Fruit fly (Drosophila melanogaster) whole organism, embryonic: ENCODE measurements around the gene CG14309.
A peak's percentile ranks its signal among the peaks of the same experiment; 100 is the strongest.

Experiments
- B-H2 ChIP-seq: fragments of 200-800 bp; sonication (Bioruptor generic); optimal IDR thresholded peaks from 2 replicates; lab custom pipeline; 2018; ENCODE audit warnings: missing biosample characterization, mild to moderate bottlenecking, missing genetic modification characterization
- Blimp-1 ChIP-seq: fragments of 200-800 bp; sonication (Bioruptor generic); optimal IDR thresholded peaks from 3 replicates; lab custom pipeline; 2018; ENCODE audit warnings: missing biosample characterization, missing genetic modification characterization, mild to moderate bottlenecking, moderate library complexity, missing genetic modification reagents
- CG13894 ChIP-seq: fragments of 200-800 bp; sonication (Bioruptor generic); optimal IDR thresholded peaks from 3 replicates; lab custom pipeline; 2018; ENCODE audit warnings: missing biosample characterization, mild to moderate bottlenecking, missing genetic modification characterization, moderate library complexity
- CG14667 ChIP-seq: fragments of 200-800 bp; sonication (Bioruptor generic); IDR thresholded peaks from 2 replicates; pipeline ENCODE4 v1.3.6; 2022; ENCODE audit warnings: missing biosample characterization, missing genetic modification characterization
- CG17328 ChIP-seq: fragments of 200-800 bp; sonication (Bioruptor generic); IDR thresholded peaks from 2 replicates; pipeline ENCODE4 v1.3.6; 2022; ENCODE audit warnings: missing biosample characterization, missing genetic modification characterization
- CG1792 ChIP-seq: fragments of 200-800 bp; sonication (Bioruptor generic); optimal IDR thresholded peaks from 2 replicates; lab custom pipeline; 2016; ENCODE audit warnings: missing biosample characterization, missing genetic modification characterization
- CG18599 ChIP-seq: fragments of 200-800 bp; sonication (Bioruptor generic); optimal IDR thresholded peaks from 3 replicates; lab custom pipeline; 2017; ENCODE audit warnings: missing biosample characterization, missing genetic modification characterization, mild to moderate bottlenecking, moderate library complexity, missing genetic modification reagents
- CG18619 ChIP-seq: fragments of 200-800 bp; sonication (Bioruptor generic); optimal IDR thresholded peaks from 3 replicates; lab custom pipeline; 2017; ENCODE audit warnings: missing biosample characterization, mild to moderate bottlenecking, missing genetic modification characterization
- CG2120 ChIP-seq: fragments of 200-800 bp; sonication (Bioruptor generic); optimal IDR thresholded peaks from 3 replicates; lab custom pipeline; 2016; ENCODE audit warnings: missing biosample characterization, missing genetic modification characterization
- CG2129 ChIP-seq: fragments of 200-800 bp; sonication (Bioruptor generic); IDR thresholded peaks from 2 replicates; pipeline ENCODE4 v1.3.6; 2022; ENCODE audit warnings: missing biosample characterization, missing genetic modification characterization; ENCODE audit not compliant: partially characterized antibody
- CG2202 ChIP-seq: fragments of 200-800 bp; sonication (Bioruptor generic); optimal IDR thresholded peaks from 2 replicates; lab custom pipeline; 2018; ENCODE audit warnings: missing biosample characterization, mild to moderate bottlenecking, missing genetic modification characterization
- CG2889 ChIP-seq: fragments of 200-800 bp; sonication (Bioruptor generic); IDR thresholded peaks from 3 replicates; pipeline ENCODE4 v1.3.6; 2022; ENCODE audit warnings: missing biosample characterization, missing genetic modification characterization
- CG30431 ChIP-seq: fragments of 200-800 bp; sonication (Bioruptor generic); optimal IDR thresholded peaks from 2 replicates; lab custom pipeline; 2017; ENCODE audit warnings: missing biosample characterization, missing genetic modification characterization
- CG33557 ChIP-seq: fragments of 200-800 bp; sonication (Bioruptor generic); optimal IDR thresholded peaks from 2 replicates; lab custom pipeline; 2019; ENCODE audit warnings: missing biosample characterization, mild to moderate bottlenecking, missing genetic modification characterization, moderate library complexity
- CG5953 ChIP-seq: fragments of 200-800 bp; sonication (Bioruptor generic); IDR thresholded peaks from 2 replicates; pipeline ENCODE4 v1.3.6; 2022; ENCODE audit warnings: missing biosample characterization, missing genetic modification characterization
- CG6175 ChIP-seq: fragments of 200-800 bp; sonication (Bioruptor generic); IDR thresholded peaks from 3 replicates; pipeline ENCODE4 v1.3.6; 2022; ENCODE audit warnings: missing biosample characterization, missing genetic modification characterization
- CG6813 ChIP-seq: fragments of 200-800 bp; sonication (Bioruptor generic); optimal IDR thresholded peaks from 2 replicates; lab custom pipeline; 2017; ENCODE audit warnings: missing biosample characterization, missing genetic modification characterization, mild to moderate bottlenecking, moderate library complexity, missing genetic modification reagents
- CG7839 ChIP-seq: fragments of 200-800 bp; sonication (Bioruptor generic); optimal IDR thresholded peaks from 3 replicates; lab custom pipeline; 2018; ENCODE audit warnings: missing biosample characterization, mild to moderate bottlenecking, missing genetic modification characterization, moderate library complexity
- CG7928 ChIP-seq: fragments of 200-800 bp; sonication (Bioruptor generic); optimal IDR thresholded peaks from 2 replicates; lab custom pipeline; 2017; ENCODE audit warnings: missing biosample characterization, mild to moderate bottlenecking, missing genetic modification characterization
- D19A ChIP-seq: fragments of 200-800 bp; optimal IDR thresholded peaks from 3 replicates; lab custom pipeline; 2019; ENCODE audit warnings: missing biosample characterization, mild to moderate bottlenecking, missing genetic modification characterization, moderate library complexity
- Deaf1 ChIP-seq: fragments of 200-800 bp; optimal IDR thresholded peaks from 3 replicates; lab custom pipeline; 2019; ENCODE audit warnings: missing biosample characterization, mild to moderate bottlenecking, missing genetic modification characterization, moderate library complexity
- Dref ChIP-seq: fragments of 200-800 bp; sonication (Bioruptor generic); IDR thresholded peaks from 2 replicates; pipeline ENCODE4 v1.3.6; 2022; ENCODE audit warnings: missing biosample characterization, missing genetic modification characterization
- Drgx ChIP-seq: fragments of 200-800 bp; sonication (Bioruptor generic); IDR thresholded peaks from 2 replicates; pipeline ENCODE4 v1.3.6; 2022; ENCODE audit warnings: missing biosample characterization, missing genetic modification characterization
- E2f1 ChIP-seq: fragments of 200-800 bp; sonication (Bioruptor generic); IDR thresholded peaks from 2 replicates; pipeline ENCODE4 v1.3.6; 2022; ENCODE audit warnings: missing biosample characterization, missing genetic modification characterization
- Fer3 ChIP-seq: fragments of 200-800 bp; sonication (Bioruptor generic); optimal IDR thresholded peaks from 2 replicates; lab custom pipeline; 2018; ENCODE audit warnings: missing biosample characterization, mild to moderate bottlenecking, missing genetic modification characterization, moderate library complexity
- Hey ChIP-seq: fragments of 200-800 bp; sonication (Bioruptor generic); optimal IDR thresholded peaks from 3 replicates; lab custom pipeline; 2018; ENCODE audit warnings: missing biosample characterization, mild to moderate bottlenecking, missing genetic modification characterization
- Hsf ChIP-seq: fragments of 200-800 bp; sonication (Bioruptor generic); optimal IDR thresholded peaks from 3 replicates; lab custom pipeline; 2016; ENCODE audit warnings: missing biosample characterization, missing genetic modification characterization
- Lpt ChIP-seq: fragments of >200 bp; optimal IDR thresholded peaks from 2 replicates; lab custom pipeline; 2018; ENCODE audit warnings: missing biosample characterization, missing genetic modification characterization
- MESR4 ChIP-seq: fragments of 200-800 bp; sonication (Bioruptor generic); optimal IDR thresholded peaks from 2 replicates; lab custom pipeline; 2018; ENCODE audit warnings: missing biosample characterization, mild to moderate bottlenecking, missing genetic modification characterization, moderate library complexity
- Pdp1 ChIP-seq, 2 experiments: fragments of 200-800 bp; sonication (Bioruptor generic); optimal IDR thresholded peaks; 3 replicates each; lab custom pipeline; 2016; ENCODE audit warnings: missing biosample characterization in 2 of 2, missing genetic modification characterization in 2 of 2, mild to moderate bottlenecking in 1 of 2, moderate library complexity in 1 of 2
- Xrp1 ChIP-seq: fragments of 200-800 bp; sonication (Bioruptor generic); IDR thresholded peaks from 2 replicates; pipeline ENCODE4 v1.3.6; 2022; ENCODE audit warnings: missing biosample characterization, missing genetic modification characterization
- abd-A ChIP-seq: fragments of 200-800 bp; sonication (Bioruptor generic); optimal IDR thresholded peaks from 3 replicates; lab custom pipeline; 2019; ENCODE audit warnings: missing biosample characterization, mild to moderate bottlenecking, missing genetic modification characterization, moderate library complexity
- ash1 ChIP-seq: fragments of 200-800 bp; sonication (Bioruptor generic); optimal IDR thresholded peaks from 2 replicates; lab custom pipeline; 2018; ENCODE audit warnings: missing biosample characterization, mild to moderate bottlenecking, missing genetic modification characterization
- crp ChIP-seq, 2 experiments: fragments of 200-800 bp; sonication (Bioruptor generic); optimal IDR thresholded peaks; 2 replicates in 1 of 2; 3 replicates in 1 of 2; lab custom pipeline; 2017; ENCODE audit warnings: missing biosample characterization in 2 of 2, missing genetic modification characterization in 2 of 2, mild to moderate bottlenecking in 1 of 2, moderate library complexity in 1 of 2
- danr ChIP-seq: fragments of 200-800 bp; sonication (Bioruptor generic); IDR thresholded peaks from 2 replicates; pipeline ENCODE4 v1.3.6; 2022; ENCODE audit warnings: missing biosample characterization, missing genetic modification characterization
- fd64A ChIP-seq: fragments of 200-800 bp; sonication (Bioruptor generic); optimal IDR thresholded peaks from 3 replicates; lab custom pipeline; 2018; ENCODE audit warnings: missing biosample characterization, mild to moderate bottlenecking, missing genetic modification characterization
- gem ChIP-seq: fragments of 200-800 bp; sonication (Bioruptor generic); optimal IDR thresholded peaks from 2 replicates; lab custom pipeline; 2019; ENCODE audit warnings: missing biosample characterization, mild to moderate bottlenecking, missing genetic modification characterization, moderate library complexity
- inv ChIP-seq: fragments of 200-800 bp; sonication (Bioruptor generic); IDR thresholded peaks from 2 replicates; pipeline ENCODE4 v1.3.6; 2022; ENCODE audit warnings: missing biosample characterization, missing genetic modification characterization; ENCODE audit not compliant: partially characterized antibody
- maf-S ChIP-seq: fragments of 200-800 bp; sonication (Bioruptor generic); optimal IDR thresholded peaks from 2 replicates; lab custom pipeline; 2016; ENCODE audit warnings: missing biosample characterization, missing genetic modification characterization
- mam ChIP-seq: fragments of 200-800 bp; sonication (Bioruptor generic); optimal IDR thresholded peaks from 3 replicates; lab custom pipeline; 2016; ENCODE audit warnings: missing biosample characterization, missing genetic modification characterization
- nmo ChIP-seq: fragments of 200-800 bp; sonication (Bioruptor generic); optimal IDR thresholded peaks from 2 replicates; lab custom pipeline; 2018; ENCODE audit warnings: missing biosample characterization, mild to moderate bottlenecking, missing genetic modification characterization, moderate library complexity
- pan ChIP-seq, 4 experiments: fragments of >200 bp in 3 of 4; fragments of 200-800 bp in 1 of 4; sonication (Bioruptor generic) in 1 of 4; optimal IDR thresholded peaks in 3 of 4; IDR thresholded peaks in 1 of 4; 2 replicates each; pipeline versions ENCODE4 v1.3.6 to Lab custom; 2017 to 2022; ENCODE audit warnings: missing biosample characterization in 2 of 4, missing genetic modification characterization in 2 of 4, mixed read lengths in 1 of 4
- pho ChIP-seq: fragments of 200-800 bp; sonication (Bioruptor generic); optimal IDR thresholded peaks from 2 replicates; lab custom pipeline; 2016; ENCODE audit warnings: missing biosample characterization, missing genetic modification characterization
- scrt ChIP-seq: fragments of 200-800 bp; sonication (Bioruptor generic); optimal IDR thresholded peaks from 2 replicates; lab custom pipeline; 2018; ENCODE audit warnings: missing biosample characterization, mild to moderate bottlenecking, missing genetic modification characterization, moderate library complexity
- shn ChIP-seq: fragments of 200-800 bp; sonication (Bioruptor generic); optimal IDR thresholded peaks from 3 replicates; lab custom pipeline; 2016; ENCODE audit warnings: missing biosample characterization, missing genetic modification characterization
- sisA ChIP-seq: fragments of 200-800 bp; sonication (Bioruptor generic); IDR thresholded peaks from 2 replicates; pipeline ENCODE4 v1.3.6; 2022; ENCODE audit warnings: missing biosample characterization, missing genetic modification characterization
- slou ChIP-seq: fragments of 200-800 bp; sonication (Bioruptor generic); optimal IDR thresholded peaks from 3 replicates; lab custom pipeline; 2016; ENCODE audit warnings: missing biosample characterization, missing genetic modification characterization
- twi ChIP-seq: fragments of 200-800 bp; optimal IDR thresholded peaks from 2 replicates; lab custom pipeline; 2019; ENCODE audit warnings: missing biosample characterization, mild to moderate bottlenecking, missing genetic modification characterization, moderate library complexity

Gene CG14309

DNA sequence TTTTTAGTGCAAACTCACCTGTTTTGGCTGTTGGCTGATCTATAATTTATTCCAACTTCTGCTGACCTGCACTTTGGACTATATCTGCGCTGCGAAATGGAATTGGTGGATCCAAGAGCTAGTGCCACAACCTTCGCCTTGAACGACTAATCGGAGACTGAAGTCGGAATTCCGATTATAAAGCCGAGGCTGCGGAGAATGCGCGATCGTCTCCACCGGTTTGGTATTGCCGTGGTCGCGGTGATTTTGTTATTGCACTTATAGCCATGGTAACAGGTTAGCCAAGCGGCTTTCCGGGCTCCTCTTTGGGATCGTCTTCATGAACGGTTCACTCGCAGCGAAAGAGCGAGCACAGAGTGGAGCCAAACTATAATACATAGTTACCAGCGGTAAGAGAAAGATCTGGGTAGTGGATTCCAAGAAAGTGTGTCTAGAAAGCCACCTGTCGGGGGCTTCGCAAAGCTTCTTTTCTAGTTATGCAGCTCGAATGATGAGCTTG, 3.8 kb downstream of the CG14309 start, which contains the start of gene CG7675 (continued):
- no peak for TF ChIP-seq Fer3 (tag; lab: Kevin White, UChicago)
- no peak for TF ChIP-seq CG7839
- TF ChIP-seq Hey (tag; lab: Kevin White, UChicago) = no peak
- TF ChIP-seq sisA (GFP tag; lab: Robert Waterston, UW) = no peak
- TF ChIP-seq CG6175 (GFP tag; lab: Robert Waterston, UW) = no peak
- TF ChIP-seq nmo (GFP tag; lab: Kevin White, UChicago) = no peak
- no peak for TF ChIP-seq shn
- no peak for TF ChIP-seq E2f1 (GFP tag; lab: Robert Waterston, UW)
- TF ChIP-seq pan (optimal IDR thresholded peaks at IDR 0.05; lab: Kevin White, UChicago) = no peak
- no peak for TF ChIP-seq pan (GFP tag; optimal IDR thresholded peaks at IDR 0.05 in 1 of 2, IDR thresholded peaks at IDR 0.05 in 1 of 2)
- no peak for TF ChIP-seq CG2129
- no peak for TF ChIP-seq CG18619 (GFP tag; lab: Kevin White, UChicago)
- TF ChIP-seq CG2889 (GFP tag; lab: Robert Waterston, UW) = no peak
- TF ChIP-seq Blimp-1 (GFP tag; lab: Kevin White, UChicago) = no peak
- no peak for TF ChIP-seq Xrp1 (GFP tag; lab: Robert Waterston, UW)

DNA sequence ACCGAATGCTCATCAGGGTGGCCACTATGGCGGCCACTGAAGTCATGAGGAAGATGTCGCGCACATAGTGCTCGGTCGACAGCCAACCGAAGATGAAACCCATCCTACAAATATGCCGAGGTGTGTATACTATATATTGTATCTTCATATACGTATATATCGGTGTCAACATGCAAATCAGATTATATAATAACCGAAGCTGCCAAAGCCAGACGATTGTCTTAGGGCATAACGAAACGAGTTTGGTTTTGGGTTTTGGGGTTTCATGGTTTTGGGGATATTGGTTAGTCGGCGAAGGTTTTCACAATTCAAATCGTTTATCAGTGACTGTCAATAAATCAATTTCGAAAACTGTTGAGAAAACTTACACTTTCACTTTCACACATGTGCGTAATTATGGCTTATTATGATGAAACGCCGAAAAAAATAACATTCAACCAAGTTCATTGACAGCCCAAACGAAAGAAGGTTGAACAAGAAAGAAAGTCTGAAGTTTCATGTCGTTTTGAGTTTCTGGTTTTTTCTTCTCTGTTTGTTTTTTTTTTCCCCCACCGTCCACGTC, 4.5 kb downstream of the CG14309 start:
- TF ChIP-seq shn (no peak), CG5953 (GFP tag; lab: Robert Waterston, UW) (no peak), Drgx (GFP tag; lab: Robert Waterston, UW) (no peak), gem (no peak), CG1792 (no peak), danr (GFP tag; lab: Robert Waterston, UW) (no peak), Lpt (GFP tag; lab: Kevin White, UChicago) (no peak), Pdp1 (GFP tag; optimal IDR thresholded peaks at IDR 0.05; lab: Kevin White, UChicago) (peak in 1 of 2 experiments; percentile 90), CG30431 (no peak), CG18599 (no peak), inv (GFP tag; lab: Robert Waterston, UW) (no peak), MESR4 (GFP tag; lab: Kevin White, UChicago) (no peak), Deaf1 (tag; lab: Kevin White, UChicago) (peak; percentile 14), ash1 (GFP tag; lab: Kevin White, UChicago) (no peak), crp (GFP tag; optimal IDR thresholded peaks at IDR 0.05; lab: Kevin White, UChicago) (no peak), abd-A (tag; lab: Kevin White, UChicago) (no peak), fd64A (no peak), CG17328 (GFP tag; lab: Robert Waterston, UW) (no peak), CG14667 (no peak), CG33557 (GFP tag; lab: Kevin White, UChicago) (no peak), CG2120 (GFP tag; lab: Kevin White, UChicago) (no peak), Dref (GFP tag; lab: Robert Waterston, UW) (no peak), pho (GFP tag; lab: Kevin White, UChicago) (no peak), slou (GFP tag; lab: Kevin White, UChicago) (no peak), CG7928 (no peak), maf-S (GFP tag; lab: Kevin White, UChicago) (no peak), twi (tag; lab: Kevin White, UChicago) (no peak), CG2202 (tag; lab: Kevin White, UChicago) (no peak), B-H2 (GFP tag; lab: Kevin White, UChicago) (no peak), mam (no peak), CG13894 (tag; lab: Kevin White, UChicago) (peak; percentile 36), CG6813 (GFP tag; lab: Kevin White, UChicago) (no peak), scrt (no peak), Blimp-1 (GFP tag; lab: Kevin White, UChicago) (peak; percentile 94), D19A (tag; lab: Kevin White, UChicago) (no peak), Hsf (GFP tag; lab: Kevin White, UChicago) (no peak)
